Worm (Caenorhabditis elegans): ENCODE measurements around the gene K03H1.12.

- TF ChIP-seq dve-1 (tag; optimal IDR thresholded peaks at IDR 0.05; ENCODE audit: insufficient read depth) (no peak), mdt-29 (GFP tag; IDR thresholded peaks at IDR 0.05) (no peak), zag-1 (tag; optimal IDR thresholded peaks at IDR 0.05) (no peak), F37D6.2 (tag; optimal IDR thresholded peaks at IDR 0.05) (no peak), Y105C5A.15 (GFP tag; IDR thresholded peaks at IDR 0.05) (no peak), pqm-1 (tag; optimal IDR thresholded peaks at IDR 0.05) (no peak), ceh-20 (GFP tag; IDR thresholded peaks at IDR 0.05) (no peak), fos-1 (tag; optimal IDR thresholded peaks at IDR 0.05) (no peak), nhr-11 (tag; optimal IDR thresholded peaks at IDR 0.05) (no peak), pha-4 (GFP tag; IDR thresholded peaks at IDR 0.05) (no peak), pha-4 (tag; optimal IDR thresholded peaks at IDR 0.05) (no peak), R02D3.7 (tag; optimal IDR thresholded peaks at IDR 0.05) (no peak), jun-1 (tag; optimal IDR thresholded peaks at IDR 0.05) (no peak), lin-39 (tag; optimal IDR thresholded peaks at IDR 0.05) (no peak)
Observed at ce11 chrIII:9963447-9963846, 22.0 kb downstream of the K03H1.12 start.

All from whole organism, L4 larva.